Worm (Caenorhabditis elegans): Measurements from ENCODE around the gene fem-1.

The fem-1 gene

ce11 chrIV:5565105-5565504 lies 27.3 kb upstream of the fem-1 start:
- no peak for TF ChIP-seq ceh-82 (tag; optimal IDR thresholded peaks at IDR 0.05)
- TF ChIP-seq jun-1 (tag; optimal IDR thresholded peaks at IDR 0.05) = no peak
- TF ChIP-seq nhr-23 (tag; optimal IDR thresholded peaks at IDR 0.05) = peak; percentile 29
- TF ChIP-seq pha-4 (tag; optimal IDR thresholded peaks at IDR 0.05) = peak; percentile 92
- TF ChIP-seq nhr-28 (tag; optimal IDR thresholded peaks at IDR 0.05) = no peak
- peak; percentile 60 for TF ChIP-seq snpc-4 (tag; optimal IDR thresholded peaks at IDR 0.05)
- TF ChIP-seq nhr-25 (tag; optimal IDR thresholded peaks at IDR 0.05) = peak; percentile 49

DNA sequence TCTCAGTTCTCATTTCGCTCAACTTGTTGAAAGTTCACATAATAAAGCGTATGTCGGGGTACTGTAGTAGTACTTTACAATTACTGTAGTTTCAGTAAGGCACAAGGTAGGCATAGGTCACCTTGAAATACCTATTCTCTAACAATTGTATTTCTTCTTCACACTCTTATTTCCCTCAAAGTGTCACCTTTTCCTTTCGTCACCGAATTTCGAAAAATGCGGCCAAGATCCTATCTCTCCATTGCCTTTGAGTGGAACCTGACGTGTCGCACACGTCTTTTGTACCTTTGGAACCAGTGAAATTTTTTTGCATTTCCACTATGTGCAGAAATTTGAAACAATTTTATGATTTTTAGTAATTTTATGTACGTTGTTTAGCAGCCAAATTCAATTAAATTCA lies 26.5 kb upstream of the fem-1 start:
- TF ChIP-seq fos-1 (tag; optimal IDR thresholded peaks at IDR 0.05) = no peak
- no peak for TF ChIP-seq nfya-1 (tag; optimal IDR thresholded peaks at IDR 0.05; ENCODE audit: insufficient read depth)
- peak; percentile 18 for TF ChIP-seq nhr-25 (tag; optimal IDR thresholded peaks at IDR 0.05)
- no peak for TF ChIP-seq ceh-82 (tag; optimal IDR thresholded peaks at IDR 0.05)

DNA sequence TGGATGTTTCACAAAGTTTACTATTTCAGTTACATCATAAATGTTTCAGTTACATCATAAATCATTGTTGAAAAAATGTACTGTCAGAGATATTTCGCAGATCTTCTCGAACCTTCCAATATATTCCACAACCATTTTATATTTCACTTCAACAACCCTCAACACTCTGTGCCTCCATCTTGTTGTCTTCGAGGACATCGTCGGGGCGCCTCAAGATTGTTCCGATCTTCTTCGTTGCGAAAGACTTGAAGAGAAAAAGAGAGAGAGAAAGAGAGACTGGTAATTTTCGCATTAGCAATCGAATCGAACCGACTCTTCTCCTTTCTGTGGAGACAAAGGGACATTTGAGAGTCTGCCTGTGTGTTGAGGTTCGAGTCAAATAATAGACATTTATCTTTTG lies 25.5 kb upstream of the fem-1 start:
- TF ChIP-seq ztf-4 (tag; optimal IDR thresholded peaks at IDR 0.05) (no peak), nhr-25 (tag; optimal IDR thresholded peaks at IDR 0.05) (peak; percentile 87), nfya-1 (tag; optimal IDR thresholded peaks at IDR 0.05; ENCODE audit: insufficient read depth) (no peak)

DNA sequence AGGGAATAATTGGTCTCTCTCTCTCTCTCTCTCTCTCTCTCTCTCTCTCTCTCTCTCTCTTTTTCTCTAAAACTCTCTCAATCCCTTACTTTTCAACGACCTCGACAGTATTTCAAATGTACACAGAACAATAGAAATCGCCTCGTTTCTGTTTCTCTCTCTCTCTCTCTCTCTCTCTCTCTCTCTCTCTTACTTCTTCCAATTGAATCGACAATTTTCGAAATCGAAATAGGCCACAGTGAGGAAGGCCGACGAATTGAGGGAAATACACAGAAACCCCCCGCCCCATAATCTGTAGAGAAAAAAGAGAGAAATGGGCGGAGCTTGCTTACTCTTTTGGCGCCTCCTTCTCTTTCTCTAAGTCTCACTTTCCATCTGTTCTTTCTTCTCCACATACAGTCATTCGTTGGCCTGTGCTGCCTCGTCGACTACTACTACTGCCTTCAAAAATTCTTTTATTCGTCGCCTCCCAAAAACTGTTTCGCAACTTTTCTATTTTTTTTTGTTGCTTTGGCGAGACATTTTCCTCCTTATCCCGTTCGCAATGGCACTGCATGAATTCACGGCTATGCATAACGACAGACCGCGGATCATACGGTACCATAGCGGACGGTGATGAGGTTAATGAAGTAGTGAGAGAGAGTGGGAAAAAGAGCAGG lies 23.9 kb upstream of the fem-1 start:
- TF ChIP-seq nhr-25 (tag; optimal IDR thresholded peaks at IDR 0.05) (peak; percentile 88), nfya-1 (tag; optimal IDR thresholded peaks at IDR 0.05; ENCODE audit: insufficient read depth) (peak; percentile 21), nhr-23 (tag; optimal IDR thresholded peaks at IDR 0.05) (peak; percentile 89), ceh-28 (tag; optimal IDR thresholded peaks at IDR 0.05) (peak; percentile 5), elt-3 (tag; optimal IDR thresholded peaks at IDR 0.05) (no peak), eor-1 (tag; optimal IDR thresholded peaks at IDR 0.05) (no peak), fkh-10 (GFP tag; optimal IDR thresholded peaks at IDR 0.05) (no peak), hmg-11 (tag; optimal IDR thresholded peaks at IDR 0.05) (no peak), pqm-1 (tag; optimal IDR thresholded peaks at IDR 0.05) (no peak), tbx-2 (tag; optimal IDR thresholded peaks at IDR 0.05) (no peak), ama-1 (optimal IDR thresholded peaks at IDR 0.05) (peak; percentile 80)

- TF ChIP-seq daf-12 (tag; optimal IDR thresholded peaks at IDR 0.05) = no peak
- no peak for TF ChIP-seq eor-1 (tag; optimal IDR thresholded peaks at IDR 0.05)
- TF ChIP-seq ceh-28 (tag; optimal IDR thresholded peaks at IDR 0.05) = no peak
- no peak for TF ChIP-seq egl-27 (tag; optimal IDR thresholded peaks at IDR 0.05)
- TF ChIP-seq fkh-10 (GFP tag; optimal IDR thresholded peaks at IDR 0.05) = no peak
- TF ChIP-seq elt-1 (tag; optimal IDR thresholded peaks at IDR 0.05) = no peak
- TF ChIP-seq jun-1 (tag; optimal IDR thresholded peaks at IDR 0.05) = no peak
- no peak for TF ChIP-seq nhr-76 (tag; optimal IDR thresholded peaks at IDR 0.05)
- TF ChIP-seq hmg-11 (tag; optimal IDR thresholded peaks at IDR 0.05) = no peak
- TF ChIP-seq pha-4 (tag; optimal IDR thresholded peaks at IDR 0.05) = no peak
- no peak for TF ChIP-seq zag-1 (tag; optimal IDR thresholded peaks at IDR 0.05)
- TF ChIP-seq ceh-9 (tag; optimal IDR thresholded peaks at IDR 0.05) = no peak
- TF ChIP-seq elt-2 (tag; optimal IDR thresholded peaks at IDR 0.05) = no peak
- no peak for TF ChIP-seq ztf-4 (tag; optimal IDR thresholded peaks at IDR 0.05)
- TF ChIP-seq elt-3 (tag; optimal IDR thresholded peaks at IDR 0.05) = no peak
- TF ChIP-seq lin-15B (tag; optimal IDR thresholded peaks at IDR 0.05) = no peak
- no peak for TF ChIP-seq mml-1 (tag; optimal IDR thresholded peaks at IDR 0.05)
Measured at ce11 chrIV:5561059-5561458, 23.3 kb upstream of the fem-1 start.

- TF ChIP-seq ceh-9 (tag; optimal IDR thresholded peaks at IDR 0.05) (no peak), unc-39 (tag; optimal IDR thresholded peaks at IDR 0.05) (no peak), nhr-77 (tag; optimal IDR thresholded peaks at IDR 0.05) (no peak), mdl-1 (tag; optimal IDR thresholded peaks at IDR 0.05) (no peak), nhr-76 (tag; optimal IDR thresholded peaks at IDR 0.05) (no peak), nhr-43 (tag; optimal IDR thresholded peaks at IDR 0.05; ENCODE audit: poor library complexity, severe bottlenecking) (no peak), pha-4 (tag; optimal IDR thresholded peaks at IDR 0.05) (no peak), egl-5 (tag; optimal IDR thresholded peaks at IDR 0.05) (no peak), fkh-10 (GFP tag; optimal IDR thresholded peaks at IDR 0.05) (no peak), ztf-4 (tag; optimal IDR thresholded peaks at IDR 0.05) (no peak), elt-2 (tag; optimal IDR thresholded peaks at IDR 0.05) (no peak)
Measured at ce11 chrIV:5554168-5554567, 16.4 kb upstream of the fem-1 start.
